Worm (Caenorhabditis elegans): ENCODE results near the gene lgc-17.

lgc-17 gene

DNA sequence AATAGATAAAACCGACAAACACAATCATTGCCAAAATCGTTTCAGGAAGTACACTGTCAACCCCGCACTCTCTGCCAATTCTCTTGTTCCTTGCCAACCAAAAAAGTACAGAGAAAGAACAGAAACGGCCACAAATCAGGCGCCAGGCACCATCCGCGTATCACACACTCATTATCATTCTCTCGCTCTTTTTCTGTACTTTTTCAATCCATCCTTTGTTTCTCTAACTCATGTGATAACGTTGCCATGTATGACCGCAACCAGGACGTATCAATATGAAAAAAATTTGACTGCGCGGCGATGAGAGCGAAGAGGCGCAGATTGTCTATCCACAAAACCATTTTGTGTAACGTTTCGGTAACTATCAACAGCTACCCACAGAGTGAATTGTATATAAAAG lies 16.8 kb upstream of the lgc-17 start, which contains the start of gene col-181:
col-181 (plus strand) TSS at position 301 of the 400 bp plus-strand sequence.
- TF ChIP-seq die-1 (tag; optimal IDR thresholded peaks at IDR 0.05) (peak; percentile 8), bed-1 (GFP tag; IDR thresholded peaks at IDR 0.05) (no peak), ccch-3 (GFP tag; optimal IDR thresholded peaks at IDR 0.05) (no peak)

DNA sequence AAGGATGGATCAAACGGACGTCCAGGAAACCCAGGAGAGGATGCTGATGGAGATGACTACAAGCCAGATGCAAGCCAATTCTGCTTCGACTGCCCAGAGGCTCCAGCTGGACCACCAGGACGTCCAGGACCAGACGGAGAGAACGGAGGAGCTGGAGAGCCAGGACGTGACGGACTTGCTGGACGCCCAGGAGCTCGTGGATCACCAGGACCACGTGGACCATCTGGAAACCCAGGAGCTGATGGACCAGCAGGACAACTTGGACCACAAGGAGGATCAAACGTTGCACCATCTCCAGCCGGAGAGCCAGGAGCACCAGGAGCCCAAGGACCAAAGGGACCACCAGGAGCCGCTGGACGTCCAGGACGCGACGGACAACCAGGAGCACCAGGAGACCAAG lies 15.9 kb upstream of the lgc-17 start:
- TF ChIP-seq ztf-26 (tag; optimal IDR thresholded peaks at IDR 0.05): peak; percentile 44
- TF ChIP-seq athp-1 (tag; optimal IDR thresholded peaks at IDR 0.05): no peak
- TF ChIP-seq egrh-3 (GFP tag; IDR thresholded peaks at IDR 0.05): peak; percentile 79; the same call in 1 of the 2 replicates
- peak; percentile 87 for TF ChIP-seq zfh-2 (GFP tag; conservative IDR thresholded peaks at IDR 0.05)
- TF ChIP-seq egl-18 (GFP tag; IDR thresholded peaks at IDR 0.05): no peak
- TF ChIP-seq madf-3 (GFP tag; IDR thresholded peaks at IDR 0.05): no peak
- TF ChIP-seq gei-17 (GFP tag; optimal IDR thresholded peaks at IDR 0.05): no peak
- no peak for TF ChIP-seq ceh-100 (GFP tag; IDR thresholded peaks at IDR 0.05)
- no peak for TF ChIP-seq lin-40 (tag; optimal IDR thresholded peaks at IDR 0.05)
- no peak for TF ChIP-seq efl-1 (GFP tag; optimal IDR thresholded peaks at IDR 0.05)
- TF ChIP-seq Y95B8A.8 (GFP tag; IDR thresholded peaks at IDR 0.05): no peak

DNA sequence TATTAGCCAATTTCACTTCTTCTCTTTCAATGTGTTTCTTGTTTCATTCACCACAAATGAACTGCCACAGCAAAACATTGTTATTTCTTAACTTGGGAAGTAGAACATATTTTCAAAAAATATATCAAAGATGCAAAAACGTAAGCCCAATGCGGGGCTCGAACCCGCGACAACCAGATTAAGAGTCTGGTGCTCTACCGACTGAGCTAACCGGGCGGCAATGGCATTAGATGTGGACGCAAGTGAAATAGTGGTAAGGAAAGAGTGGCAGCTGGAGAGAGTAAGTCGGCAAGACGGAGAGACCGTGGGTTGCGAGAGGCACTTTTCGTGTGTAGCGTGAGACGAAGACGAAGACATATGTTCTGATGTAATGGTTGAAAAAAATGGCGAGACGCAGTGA lies 15.4 kb upstream of the lgc-17 start:
- TF ChIP-seq rec-8 (tag; optimal IDR thresholded peaks at IDR 0.05) (peak; percentile 81 to 93), zfh-2 (GFP tag; conservative IDR thresholded peaks at IDR 0.05) (no peak), akir-1 (GFP tag; optimal IDR thresholded peaks at IDR 0.05) (peak; percentile 35), mcd-1 (GFP tag; IDR thresholded peaks at IDR 0.05) (peak; percentile 72), B0035.1 (tag; optimal IDR thresholded peaks at IDR 0.05) (peak; percentile 88), ceh-79 (tag; optimal IDR thresholded peaks at IDR 0.05) (peak; percentile 76), mes-4 (tag; optimal IDR thresholded peaks at IDR 0.05) (peak; percentile 90), D2030.7 (GFP tag; IDR thresholded peaks at IDR 0.05) (peak; percentile 78), F55B11.4 (tag; optimal IDR thresholded peaks at IDR 0.05; ENCODE audit: borderline replicate concordance, insufficient read depth) (no peak), hrde-1 (tag; optimal IDR thresholded peaks at IDR 0.05; ENCODE audit: borderline replicate concordance) (peak; percentile 47), C17E4.6 (GFP tag; IDR thresholded peaks at IDR 0.05) (no peak), tbx-9 (tag; optimal IDR thresholded peaks at IDR 0.05; ENCODE audit: borderline replicate concordance) (peak; percentile 73), ztf-28 (GFP tag; IDR thresholded peaks at IDR 0.05) (peak; percentile 84), T07F8.4 (tag; optimal IDR thresholded peaks at IDR 0.05) (peak; percentile 87), ZK185.1 (tag; optimal IDR thresholded peaks at IDR 0.05; ENCODE audit: poor library complexity, severe bottlenecking) (peak; percentile 95), Y79H2A.3 (GFP tag; conservative IDR thresholded peaks at IDR 0.05) (0 out of 2 replicates have a peak, but pooled peaks have one; percentile 33), tbp1 (GFP tag; optimal IDR thresholded peaks at IDR 0.05) (peak; percentile 99), F57A8.1 (GFP tag; optimal IDR thresholded peaks at IDR 0.05) (no peak), snpc-1.3 (tag; optimal IDR thresholded peaks at IDR 0.05; ENCODE audit: insufficient read depth) (peak; percentile 74), sptf-2 (GFP tag; optimal IDR thresholded peaks at IDR 0.05) (no peak), nhr-179 (tag; optimal IDR thresholded peaks at IDR 0.05) (no peak), Y56A3A.18 (GFP tag; IDR thresholded peaks at IDR 0.05) (peak; percentile 96), ceh-100 (GFP tag; IDR thresholded peaks at IDR 0.05) (peak; percentile 52), aptf-3 (GFP tag; IDR thresholded peaks at IDR 0.05) (no peak), snpc-1.1 (tag; optimal IDR thresholded peaks at IDR 0.05; ENCODE audit: insufficient read depth) (peak; percentile 26), B0336.3 (GFP tag; IDR thresholded peaks at IDR 0.05) (no peak), dox-1 (GFP tag; IDR thresholded peaks at IDR 0.05) (no peak; the same call in 1 of the 2 replicates), ztf-18 (tag; optimal IDR thresholded peaks at IDR 0.05) (peak; percentile 81), lir-1 (GFP tag; conservative IDR thresholded peaks at IDR 0.05) (peak; percentile 10; the same call in 1 of the 2 replicates), B0261.1 (tag; optimal IDR thresholded peaks at IDR 0.05) (peak; percentile 99), madf-3 (GFP tag; IDR thresholded peaks at IDR 0.05) (0 out of 2 replicates have a peak, but pooled peaks have one; percentile 66), egrh-3 (GFP tag; IDR thresholded peaks at IDR 0.05) (no peak; the same call in 1 of the 2 replicates), dpff-1 (tag; optimal IDR thresholded peaks at IDR 0.05) (peak; percentile 6), hlh-26 (GFP tag; conservative IDR thresholded peaks at IDR 0.05) (no peak)
